Fruit fly (Drosophila melanogaster): Measurements from ENCODE around the gene Ibf2.

The Ibf2 gene

dm6 chr3R:9239941-9240400 lies 18.3 kb downstream of the Ibf2 start (continued):
- TF ChIP-seq Hr51 (GFP tag; optimal IDR thresholded peaks at IDR 0.05) (peak in 1 of 2 experiments; percentile 14), Bteb2 (GFP tag; optimal IDR thresholded peaks at IDR 0.05) (no peak), bigmax (GFP tag; optimal IDR thresholded peaks at IDR 0.05) (no peak), Fer2 (tag; optimal IDR thresholded peaks at IDR 0.05) (no peak), CG17385 (GFP tag; optimal IDR thresholded peaks at IDR 0.05) (peak; percentile 99), CG14667 (GFP tag; IDR thresholded peaks at IDR 0.05) (no peak), hb (GFP tag; IDR thresholded peaks at IDR 0.05; ENCODE audit: partially characterized antibody) (peak; percentile 58; the same call in 1 of the 3 replicates), CG13424 (tag; optimal IDR thresholded peaks at IDR 0.05) (no peak), Sox102F (GFP tag; optimal IDR thresholded peaks at IDR 0.05) (no peak), CG10979 (tag; optimal IDR thresholded peaks at IDR 0.05) (peak; percentile 30), stwl (tag; optimal IDR thresholded peaks at IDR 0.05) (peak; percentile 88), dmrt99B (tag; optimal IDR thresholded peaks at IDR 0.05) (no peak), H2.0 (GFP tag; IDR thresholded peaks at IDR 0.05) (no peak), HHEX (GFP tag; optimal IDR thresholded peaks at IDR 0.05) (no peak), CG7963 (GFP tag; IDR thresholded peaks at IDR 0.05; ENCODE audit: partially characterized antibody) (peak; percentile 81), sd (tag; optimal IDR thresholded peaks at IDR 0.05) (no peak), sob (GFP tag; IDR thresholded peaks at IDR 0.05) (no peak), CG8388 (GFP tag; optimal IDR thresholded peaks at IDR 0.05) (no peak), CG17829 (tag; optimal IDR thresholded peaks at IDR 0.05) (peak; percentile 75), CG4424 (GFP tag; optimal IDR thresholded peaks at IDR 0.05) (no peak), CG13624 (GFP tag; optimal IDR thresholded peaks at IDR 0.05) (peak; percentile 15), Eip74EF (GFP tag; optimal IDR thresholded peaks at IDR 0.05) (no peak), Dref (GFP tag; IDR thresholded peaks at IDR 0.05) (peak; percentile 82), sug (tag; optimal IDR thresholded peaks at IDR 0.05) (peak; percentile 31), Hr39 (optimal IDR thresholded peaks at IDR 0.05) (no peak), CG17186 (GFP tag; optimal IDR thresholded peaks at IDR 0.05) (peak; percentile 89), CG14050 (GFP tag; IDR thresholded peaks at IDR 0.05) (no peak), Dfd (GFP tag; optimal IDR thresholded peaks at IDR 0.05) (no peak), Stat92E (GFP tag; optimal IDR thresholded peaks at IDR 0.05) (peak in 1 of 3 experiments; percentile 66), ssp (GFP tag; IDR thresholded peaks at IDR 0.05) (no peak), ac (GFP tag; optimal IDR thresholded peaks at IDR 0.05) (no peak), nau (GFP tag; optimal IDR thresholded peaks at IDR 0.05) (no peak), CG11398 (GFP tag; optimal IDR thresholded peaks at IDR 0.05) (no peak), nerfin-1 (tag; optimal IDR thresholded peaks at IDR 0.05) (peak; percentile 21), ERR (GFP tag; optimal IDR thresholded peaks at IDR 0.05) (no peak), CG3847 (GFP tag; IDR thresholded peaks at IDR 0.05) (no peak), slbo (GFP tag; IDR thresholded peaks at IDR 0.05) (no peak), odd (GFP tag; optimal IDR thresholded peaks at IDR 0.05) (no peak), YL-1 (GFP tag; optimal IDR thresholded peaks at IDR 0.05) (peak; percentile 94), gsb-n (tag; optimal IDR thresholded peaks at IDR 0.05) (peak; percentile 49), HLH4C (GFP tag; IDR thresholded peaks at IDR 0.05; ENCODE audit: partially characterized antibody) (peak; percentile 88), CG8478 (optimal IDR thresholded peaks at IDR 0.05) (no peak), slp2 (GFP tag; optimal IDR thresholded peaks at IDR 0.05) (no peak), CG13894 (tag; optimal IDR thresholded peaks at IDR 0.05) (no peak), tio (GFP tag; optimal IDR thresholded peaks at IDR 0.05) (no peak), run (tag; optimal IDR thresholded peaks at IDR 0.05) (no peak), Abd-B (GFP tag; optimal IDR thresholded peaks at IDR 0.05) (no peak), CG1024 (GFP tag; IDR thresholded peaks at IDR 0.05) (no peak), jigr1 (GFP tag; IDR thresholded peaks at IDR 0.05) (no peak), CG8290 (GFP tag; optimal IDR thresholded peaks at IDR 0.05) (no peak), CG8290 (tag; optimal IDR thresholded peaks at IDR 0.05) (no peak), CTCF (GFP tag; optimal IDR thresholded peaks at IDR 0.05) (peak; percentile 76)

Measured in whole organism, embryonic.